Worm (Caenorhabditis elegans) whole organism, late embryonic: ENCODE measurements around the gene C46F4.3.

Source experiments
- C08G9.2 ChIP-seq: sonication (generic microtip); optimal IDR thresholded peaks from 2 replicates; lab custom pipeline; 2016; ENCODE audit warnings: mild to moderate bottlenecking, missing genetic modification characterization, moderate library complexity, missing compliant biosample characterization
- C38D4.7 ChIP-seq: fragments of 200-800 bp; sonication (Bioruptor generic); optimal IDR thresholded peaks from 2 replicates; lab custom pipeline; 2018; ENCODE audit warnings: mild to moderate bottlenecking, missing genetic modification characterization, moderate library complexity, missing compliant biosample characterization
- K09A11.1 ChIP-seq: sonication (generic microtip); optimal IDR thresholded peaks from 2 replicates; lab custom pipeline; 2017; ENCODE audit warnings: antibody characterized with exemption, mild to moderate bottlenecking, missing genetic modification characterization, missing compliant biosample characterization; ENCODE audit not compliant: insufficient read depth
- Y22D7AL.16 ChIP-seq: sonication (generic microtip); optimal IDR thresholded peaks from 2 replicates; lab custom pipeline; 2016; ENCODE audit warnings: missing genetic modification characterization, missing compliant biosample characterization
- ceh-14 ChIP-seq: sonication (generic microtip); optimal IDR thresholded peaks from 2 replicates; lab custom pipeline; 2016; ENCODE audit warnings: missing genotype, missing genetic modification characterization, missing compliant biosample characterization
- ceh-18 ChIP-seq: sonication (generic microtip); optimal IDR thresholded peaks from 2 replicates; lab custom pipeline; 2016; ENCODE audit warnings: missing genetic modification characterization, missing compliant biosample characterization
- ceh-19 ChIP-seq: fragments of 200-800 bp; sonication (Bioruptor generic); optimal IDR thresholded peaks from 2 replicates; lab custom pipeline; 2018; ENCODE audit warnings: mild to moderate bottlenecking, missing genetic modification characterization, missing compliant biosample characterization
- ceh-2 ChIP-seq: sonication (generic microtip); optimal IDR thresholded peaks from 2 replicates; lab custom pipeline; 2016; ENCODE audit warnings: missing genotype, missing genetic modification characterization, missing compliant biosample characterization
- ceh-24 ChIP-seq: sonication (generic microtip); optimal IDR thresholded peaks from 2 replicates; lab custom pipeline; 2016; ENCODE audit warnings: mild to moderate bottlenecking, missing genetic modification characterization, missing compliant biosample characterization
- ceh-31 ChIP-seq: sonication (generic microtip); optimal IDR thresholded peaks from 2 replicates; lab custom pipeline; 2016; ENCODE audit warnings: missing genetic modification characterization, missing compliant biosample characterization
- ceh-34 ChIP-seq: sonication (generic microtip); optimal IDR thresholded peaks from 2 replicates; lab custom pipeline; 2016; ENCODE audit warnings: mild to moderate bottlenecking, missing genetic modification characterization, missing compliant biosample characterization
- dmd-4 ChIP-seq: sonication (generic microtip); optimal IDR thresholded peaks from 2 replicates; lab custom pipeline; 2016; ENCODE audit warnings: borderline replicate concordance, missing genetic modification characterization, missing compliant biosample characterization
- dve-1 ChIP-seq: sonication (generic microtip); optimal IDR thresholded peaks from 2 replicates; lab custom pipeline; 2017; ENCODE audit warnings: antibody characterized with exemption, mild to moderate bottlenecking, missing genetic modification characterization, missing compliant biosample characterization
- ets-4 ChIP-seq: sonication (generic microtip); optimal IDR thresholded peaks from 2 replicates; lab custom pipeline; 2016; ENCODE audit warnings: missing genetic modification characterization, missing compliant biosample characterization
- eyg-1 ChIP-seq: sonication (generic microtip); optimal IDR thresholded peaks from 2 replicates; lab custom pipeline; 2016; ENCODE audit warnings: missing genotype, missing genetic modification characterization, missing compliant biosample characterization
- fkh-10 ChIP-seq: fragments of 150-350 bp; optimal IDR thresholded peaks from 2 replicates; lab custom pipeline; 2014; ENCODE audit warnings: missing biosample characterization, missing genetic modification reagents, missing genetic modification characterization
- hlh-13 ChIP-seq: fragments of 200-800 bp; sonication (Bioruptor generic); optimal IDR thresholded peaks from 2 replicates; lab custom pipeline; 2018; ENCODE audit warnings: mild to moderate bottlenecking, missing genetic modification characterization, missing compliant biosample characterization
- hlh-30 ChIP-seq: sonication (generic microtip); optimal IDR thresholded peaks from 2 replicates; lab custom pipeline; 2017; ENCODE audit warnings: antibody characterized with exemption, missing genetic modification characterization, missing compliant biosample characterization; ENCODE audit not compliant: insufficient read depth
- lin-11 ChIP-seq: fragments of 200-800 bp; sonication (Bioruptor generic); optimal IDR thresholded peaks from 2 replicates; lab custom pipeline; 2018; ENCODE audit warnings: mild to moderate bottlenecking, missing genetic modification characterization, missing compliant biosample characterization
- madf-2 ChIP-seq: sonication (generic microtip); optimal IDR thresholded peaks from 2 replicates; lab custom pipeline; 2017; ENCODE audit warnings: missing genetic modification characterization, missing compliant biosample characterization
- nfya-1 ChIP-seq: sonication (generic microtip); optimal IDR thresholded peaks from 2 replicates; lab custom pipeline; 2017; ENCODE audit warnings: missing genetic modification characterization, mild to moderate bottlenecking, missing compliant biosample characterization, antibody characterized with exemption, moderate library complexity
- nhr-232 ChIP-seq: sonication (generic microtip); optimal IDR thresholded peaks from 2 replicates; lab custom pipeline; 2016; ENCODE audit warnings: missing genetic modification characterization, missing compliant biosample characterization
- odd-2 ChIP-seq: sonication (generic microtip); optimal IDR thresholded peaks from 2 replicates; lab custom pipeline; 2017; ENCODE audit warnings: antibody characterized with exemption, mild to moderate bottlenecking, missing genetic modification characterization, missing compliant biosample characterization
- pat-9 ChIP-seq: fragments of 200-800 bp; sonication (Bioruptor generic); optimal IDR thresholded peaks from 2 replicates; lab custom pipeline; 2018; ENCODE audit warnings: mild to moderate bottlenecking, missing genetic modification characterization, moderate library complexity, missing compliant biosample characterization
- pha-2 ChIP-seq: sonication (generic microtip); optimal IDR thresholded peaks from 2 replicates; lab custom pipeline; 2017; ENCODE audit warnings: mild to moderate bottlenecking, missing genetic modification characterization, missing compliant biosample characterization
- ref-2 ChIP-seq: sonication (generic microtip); optimal IDR thresholded peaks from 2 replicates; lab custom pipeline; 2016; ENCODE audit warnings: missing genetic modification characterization, missing compliant biosample characterization
- rnt-1 ChIP-seq: sonication (generic microtip); optimal IDR thresholded peaks from 2 replicates; lab custom pipeline; 2016; ENCODE audit warnings: missing genetic modification characterization, missing compliant biosample characterization
- sdc-2 ChIP-seq: sonication (generic microtip); optimal IDR thresholded peaks from 2 replicates; lab custom pipeline; 2016; ENCODE audit warnings: missing genotype, missing genetic modification characterization, missing compliant biosample characterization
- sox-4 ChIP-seq: sonication (generic microtip); optimal IDR thresholded peaks from 2 replicates; lab custom pipeline; 2017; ENCODE audit warnings: mild to moderate bottlenecking, missing genetic modification characterization, inconsistent platforms, missing compliant biosample characterization
- tbx-2 ChIP-seq: sonication (generic microtip); optimal IDR thresholded peaks from 2 replicates; lab custom pipeline; 2016; ENCODE audit warnings: missing genetic modification characterization, missing compliant biosample characterization
- tbx-7 ChIP-seq: sonication (generic microtip); optimal IDR thresholded peaks from 2 replicates; lab custom pipeline; 2016; ENCODE audit warnings: missing genotype, missing genetic modification characterization, missing compliant biosample characterization
- unc-42 ChIP-seq: sonication (generic microtip); optimal IDR thresholded peaks from 2 replicates; lab custom pipeline; 2016; ENCODE audit warnings: missing genotype, missing genetic modification characterization, missing compliant biosample characterization
- unc-86 ChIP-seq: sonication (generic microtip); optimal IDR thresholded peaks from 2 replicates; lab custom pipeline; 2016; ENCODE audit warnings: missing genetic modification characterization, missing compliant biosample characterization
- ztf-16 ChIP-seq: sonication (generic microtip); optimal IDR thresholded peaks from 2 replicates; lab custom pipeline; 2017; ENCODE audit warnings: missing genetic modification characterization, missing compliant biosample characterization

C46F4.3 gene

ce11 chrX:5953174-5953573 lies 17.6 kb downstream of the C46F4.3 start, which contains the start of the genes R07E4.5 and R07E4.3:
R07E4.5 (minus strand) TSS chrX:5953174.
R07E4.3 (plus strand) TSS chrX:5953458.
- TF ChIP-seq Y22D7AL.16 (no peak), rnt-1 (tag; lab: Kevin White, UChicago) (no peak), sdc-2 (no peak), tbx-2 (tag; lab: Kevin White, UChicago) (no peak), pha-2 (tag; lab: Kevin White, UChicago) (no peak), ceh-31 (tag; lab: Kevin White, UChicago) (peak; percentile 56), ceh-34 (peak; percentile 10), C38D4.7 (GFP tag; lab: Kevin White, UChicago) (no peak), unc-86 (tag; lab: Kevin White, UChicago) (no peak), unc-42 (tag; lab: Kevin White, UChicago) (peak; percentile 39), ceh-24 (tag; lab: Kevin White, UChicago) (no peak), ceh-14 (no peak), nfya-1 (tag; lab: Kevin White, UChicago) (peak; percentile 51), odd-2 (tag; lab: Kevin White, UChicago) (no peak), ztf-16 (tag; lab: Kevin White, UChicago) (no peak), ceh-2 (tag; lab: Kevin White, UChicago) (no peak), dve-1 (tag; lab: Kevin White, UChicago) (peak; percentile 45), ceh-19 (no peak), ceh-18 (tag; lab: Kevin White, UChicago) (peak; percentile 22)

ce11 chrX:5956130-5956529 lies 20.6 kb downstream of the C46F4.3 start:
- no peak for TF ChIP-seq dmd-4
- TF ChIP-seq Y22D7AL.16, result no peak
- TF ChIP-seq unc-42 (tag; lab: Kevin White, UChicago), result peak; percentile 17
- TF ChIP-seq, all 69 proteins: peak for 1

ce11 chrX:5958815-5959214 lies 23.2 kb downstream of the C46F4.3 start, which contains the start of gene R07E4.1:
R07E4.1 (plus strand) TSS chrX:5959115.
- TF ChIP-seq odd-2 (tag; lab: Kevin White, UChicago), result no peak
- TF ChIP-seq ceh-2 (tag; lab: Kevin White, UChicago), result no peak
- no peak for TF ChIP-seq K09A11.1 (tag; lab: Kevin White, UChicago)
- TF ChIP-seq ref-2, result no peak
- no peak for TF ChIP-seq ceh-31 (tag; lab: Kevin White, UChicago)
- TF ChIP-seq ets-4, result no peak
- TF ChIP-seq, all 69 proteins: peak for 0

ce11 chrX:5960872-5961271 lies 25.3 kb downstream of the C46F4.3 start:
- TF ChIP-seq lin-11 (tag; lab: Kevin White, UChicago) (no peak), dmd-4 (no peak), C38D4.7 (GFP tag; lab: Kevin White, UChicago) (no peak), eyg-1 (no peak), tbx-7 (tag; lab: Kevin White, UChicago) (no peak), nhr-232 (no peak), C08G9.2 (tag; lab: Kevin White, UChicago) (no peak), madf-2 (no peak), ceh-31 (tag; lab: Kevin White, UChicago) (no peak), hlh-13 (GFP tag; lab: Kevin White, UChicago) (no peak), hlh-30 (tag; lab: Kevin White, UChicago) (no peak), ceh-34 (no peak), ceh-2 (tag; lab: Kevin White, UChicago) (no peak), fkh-10 (GFP tag; lab: Kevin White, UChicago) (no peak), unc-42 (tag; lab: Kevin White, UChicago) (no peak), odd-2 (tag; lab: Kevin White, UChicago) (no peak), sox-4 (tag; lab: Kevin White, UChicago) (no peak), unc-86 (tag; lab: Kevin White, UChicago) (no peak), pat-9 (tag; lab: Kevin White, UChicago) (no peak)
